Worm (Caenorhabditis elegans) whole organism, L1 larva: Measurements from ENCODE around the gene ttc-7.

Experiments
- alr-1 ChIP-seq: fragments of 200-800 bp; sonication (Bioruptor generic); optimal IDR thresholded peaks from 2 replicates; lab custom pipeline; 2018; ENCODE audit warnings: borderline replicate concordance, mild to moderate bottlenecking, missing genetic modification characterization, missing compliant biosample characterization
- blmp-1 ChIP-seq: fragments of 150-350 bp; optimal IDR thresholded peaks from 2 replicates; lab custom pipeline; 2014; ENCODE audit warnings: missing biosample characterization, missing genetic modification characterization
- elt-2 ChIP-seq: sonication (generic microtip); optimal IDR thresholded peaks from 2 replicates; lab custom pipeline; 2016; ENCODE audit warnings: missing genetic modification characterization, mild to moderate bottlenecking, inconsistent platforms, missing compliant biosample characterization, missing genetic modification reagents
- elt-3 ChIP-seq, 6 experiments: fragments of 150-350 bp in 1 of 6; sonication (generic microtip); optimal IDR thresholded peaks; 2 replicates each; lab custom pipeline; 2017 to 2018; ENCODE audit warnings: missing biosample characterization in 6 of 6, missing genetic modification characterization in 6 of 6, inconsistent platforms in 1 of 6
- fkh-8 ChIP-seq: sonication (generic microtip); optimal IDR thresholded peaks from 2 replicates; lab custom pipeline; 2016; ENCODE audit warnings: mild to moderate bottlenecking, missing genetic modification characterization, missing compliant biosample characterization
- lin-15B ChIP-seq: fragments of 150-350 bp; sonication (generic microtip); optimal IDR thresholded peaks from 3 replicates; lab custom pipeline; 2014; ENCODE audit warnings: missing biosample characterization, missing genetic modification characterization
- lsy-2 ChIP-seq, 2 experiments: fragments of 150-350 bp; optimal IDR thresholded peaks; 2 replicates each; lab custom pipeline; 2014; ENCODE audit warnings: missing biosample characterization in 2 of 2, missing genetic modification characterization in 2 of 2
- nhr-76 ChIP-seq: sonication (generic microtip); optimal IDR thresholded peaks from 2 replicates; lab custom pipeline; 2017; ENCODE audit warnings: missing biosample characterization, missing genetic modification characterization
- pqm-1 ChIP-seq: sonication (generic microtip); optimal IDR thresholded peaks from 3 replicates; lab custom pipeline; 2017; ENCODE audit warnings: missing biosample characterization, missing genetic modification characterization
- rnt-1 ChIP-seq: sonication (generic microtip); optimal IDR thresholded peaks from 2 replicates; lab custom pipeline; 2016; ENCODE audit warnings: mild to moderate bottlenecking, missing genetic modification characterization, moderate library complexity, missing compliant biosample characterization
- snpc-4 ChIP-seq: fragments of 150-350 bp; optimal IDR thresholded peaks from 2 replicates; lab custom pipeline; 2014; ENCODE audit warnings: missing biosample characterization, missing genetic modification characterization

ce11 chrIII:1922081-1922480, 61.9 kb downstream of the ttc-7 start:
- TF ChIP-seq alr-1 (tag; lab: Kevin White, UChicago) (no peak), blmp-1 (no peak), pqm-1 (tag; lab: Kevin White, UChicago) (no peak), lin-15B (tag; lab: Kevin White, UChicago) (no peak), snpc-4 (tag; lab: Kevin White, UChicago) (no peak), lsy-2 (tag; optimal IDR thresholded peaks at IDR 0.05; lab: Kevin White, UChicago) (no peak), elt-3 (tag; optimal IDR thresholded peaks at IDR 0.05; lab: Kevin White, UChicago) (no peak), rnt-1 (tag; lab: Kevin White, UChicago) (no peak), elt-2 (tag; lab: Kevin White, UChicago) (no peak), nhr-76 (no peak), fkh-8 (no peak)
